Worm (Caenorhabditis elegans) whole organism, L1 larva: Measurements from ENCODE around the gene F11D11.12.

Experiments
- C04F5.9 ChIP-seq: sonication (generic microtip); optimal IDR thresholded peaks from 2 replicates; lab custom pipeline; 2016; ENCODE audit warnings: missing genetic modification characterization, missing compliant biosample characterization
- C34B4.2 ChIP-seq: sonication (generic microtip); optimal IDR thresholded peaks from 2 replicates; lab custom pipeline; 2017; ENCODE audit warnings: mild to moderate bottlenecking, missing genetic modification characterization, missing compliant biosample characterization
- aha-1 ChIP-seq: fragments of 150-350 bp; optimal IDR thresholded peaks from 2 replicates; lab custom pipeline; 2014; ENCODE audit warnings: missing biosample characterization, missing genetic modification characterization
- aly-2 ChIP-seq: fragments of 150-350 bp; optimal IDR thresholded peaks from 2 replicates; lab custom pipeline; 2014; ENCODE audit warnings: missing biosample characterization, missing genetic modification characterization
- ama-1 ChIP-seq: fragments of 150-350 bp; optimal IDR thresholded peaks from 2 replicates; lab custom pipeline; 2014
- ceh-8 ChIP-seq: fragments of 200-800 bp; sonication (Bioruptor generic); optimal IDR thresholded peaks from 2 replicates; lab custom pipeline; 2018; ENCODE audit warnings: mild to moderate bottlenecking, missing genetic modification characterization, moderate library complexity, missing compliant biosample characterization
- jun-1 ChIP-seq: fragments of 150-350 bp; optimal IDR thresholded peaks from 2 replicates; lab custom pipeline; 2014; ENCODE audit warnings: missing biosample characterization, missing genetic modification reagents, missing genetic modification characterization
- lin-15B ChIP-seq: fragments of 150-350 bp; sonication (generic microtip); optimal IDR thresholded peaks from 3 replicates; lab custom pipeline; 2014; ENCODE audit warnings: missing biosample characterization, missing genetic modification characterization
- skn-1 ChIP-seq: fragments of 150-350 bp; optimal IDR thresholded peaks from 2 replicates; lab custom pipeline; 2014; ENCODE audit warnings: missing biosample characterization, missing genetic modification characterization
- sox-4 ChIP-seq: sonication (generic microtip); optimal IDR thresholded peaks from 2 replicates; lab custom pipeline; 2016; ENCODE audit warnings: missing genetic modification characterization, missing compliant biosample characterization
- ztf-4 ChIP-seq: fragments of 150-350 bp; optimal IDR thresholded peaks from 2 replicates; lab custom pipeline; 2014; ENCODE audit warnings: missing biosample characterization, missing genetic modification characterization

- no peak for TF ChIP-seq C34B4.2 (tag; lab: Kevin White, UChicago)
- no peak for TF ChIP-seq aly-2 (tag; lab: Kevin White, UChicago)
- no peak for TF ChIP-seq ama-1 (lab: Kevin White, UChicago)
- no peak for TF ChIP-seq ceh-8 (GFP tag; lab: Kevin White, UChicago)
- TF ChIP-seq skn-1 (tag; lab: Kevin White, UChicago): no peak
- no peak for TF ChIP-seq lin-15B (tag; lab: Kevin White, UChicago)
- TF ChIP-seq C04F5.9: no peak
- no peak for TF ChIP-seq sox-4
- no peak for TF ChIP-seq ztf-4
- no peak for TF ChIP-seq aha-1 (tag; lab: Kevin White, UChicago)
- TF ChIP-seq jun-1 (tag; lab: Kevin White, UChicago): no peak
Measured at ce11 chrV:18790658-18791057, 40.2 kb upstream of the F11D11.12 start, which contains the start of gene nhr-231.
